Fruit fly (Drosophila melanogaster) whole organism, adult: ENCODE measurements around the gene CG11980.

ENCODE experiments used
- CG11617 ChIP-seq: fragments of 200-800 bp; sonication (Bioruptor generic); optimal IDR thresholded peaks from 2 replicates; lab custom pipeline; 2017; ENCODE audit warnings: mild to moderate bottlenecking, missing biosample characterization, missing genetic modification reagents, missing genetic modification characterization
- CG12768 ChIP-seq: fragments of 200-800 bp; sonication (Bioruptor generic); optimal IDR thresholded peaks from 2 replicates; lab custom pipeline; 2017; ENCODE audit warnings: missing biosample characterization, missing genetic modification characterization, mild to moderate bottlenecking, moderate library complexity, missing genetic modification reagents
- CG14711 ChIP-seq: fragments of 200-800 bp; sonication (Bioruptor generic); optimal IDR thresholded peaks from 2 replicates; lab custom pipeline; 2018; ENCODE audit warnings: missing biosample characterization, mild to moderate bottlenecking, missing genetic modification characterization, moderate library complexity
- CG1620 ChIP-seq: fragments of 200-800 bp; sonication (Bioruptor generic); optimal IDR thresholded peaks from 2 replicates; lab custom pipeline; 2016; ENCODE audit warnings: missing biosample characterization, missing genetic modification characterization
- CG33017 ChIP-seq: fragments of 200-800 bp; sonication (Bioruptor generic); optimal IDR thresholded peaks from 2 replicates; lab custom pipeline; 2018; ENCODE audit warnings: missing biosample characterization, mild to moderate bottlenecking, missing genetic modification characterization, moderate library complexity
- CG5204 ChIP-seq: fragments of 200-800 bp; sonication (Bioruptor generic); optimal IDR thresholded peaks from 2 replicates; lab custom pipeline; 2016; ENCODE audit warnings: missing biosample characterization, missing genetic modification characterization
- CG7045 ChIP-seq: fragments of 200-800 bp; sonication (Bioruptor generic); optimal IDR thresholded peaks from 2 replicates; lab custom pipeline; 2017; ENCODE audit warnings: missing biosample characterization, mild to moderate bottlenecking, missing genetic modification characterization
- CG7101 ChIP-seq: fragments of 200-800 bp; sonication (Bioruptor generic); optimal IDR thresholded peaks from 2 replicates; lab custom pipeline; 2018; ENCODE audit warnings: missing biosample characterization, mild to moderate bottlenecking, missing genetic modification characterization, moderate library complexity
- Clk ChIP-seq: fragments of 200-800 bp; sonication (Bioruptor generic); optimal IDR thresholded peaks from 2 replicates; lab custom pipeline; 2017; ENCODE audit warnings: missing biosample characterization, missing genetic modification characterization
- Crg-1 ChIP-seq: fragments of 200-800 bp; sonication (Bioruptor generic); optimal IDR thresholded peaks from 2 replicates; lab custom pipeline; 2016; ENCODE audit warnings: missing biosample characterization, missing genetic modification characterization
- Hr96 ChIP-seq: fragments of 200-800 bp; sonication (Bioruptor generic); optimal IDR thresholded peaks from 2 replicates; lab custom pipeline; 2016; ENCODE audit warnings: missing biosample characterization, missing genetic modification characterization
- Mnt ChIP-seq: fragments of 200-800 bp; sonication (Bioruptor generic); optimal IDR thresholded peaks from 2 replicates; lab custom pipeline; 2016; ENCODE audit warnings: missing biosample characterization, mild to moderate bottlenecking, missing genetic modification characterization
- bab1 ChIP-seq: fragments of 200-800 bp; sonication (Bioruptor generic); optimal IDR thresholded peaks from 3 replicates; lab custom pipeline; 2019; ENCODE audit warnings: missing biosample characterization, mild to moderate bottlenecking, missing genetic modification characterization, moderate library complexity
- cic ChIP-seq: fragments of 200-800 bp; sonication (Bioruptor generic); optimal IDR thresholded peaks from 2 replicates; lab custom pipeline; 2017; ENCODE audit warnings: missing biosample characterization, mild to moderate bottlenecking, missing genetic modification characterization, moderate library complexity
- cnc ChIP-seq, 2 experiments: fragments of >200 bp; optimal IDR thresholded peaks; 2 replicates each; lab custom pipeline; 2017
- kay ChIP-seq: fragments of 200-800 bp; sonication (Bioruptor generic); peaks from one replicate; lab custom pipeline; 2016; ENCODE audit warnings: missing biosample characterization, missing genetic modification characterization, borderline replicate concordance
- ovo ChIP-seq: fragments of 200-800 bp; sonication (Bioruptor generic); optimal IDR thresholded peaks from 2 replicates; lab custom pipeline; 2016; ENCODE audit warnings: missing biosample characterization, missing genetic modification characterization
- pad ChIP-seq: fragments of 200-800 bp; sonication (Bioruptor generic); optimal IDR thresholded peaks from 3 replicates; lab custom pipeline; 2017; ENCODE audit warnings: missing biosample characterization, missing genetic modification characterization, mild to moderate bottlenecking, moderate library complexity, missing genetic modification reagents
- tj ChIP-seq: fragments of 200-800 bp; sonication (Bioruptor generic); optimal IDR thresholded peaks from 3 replicates; lab custom pipeline; 2017; ENCODE audit warnings: missing biosample characterization, mild to moderate bottlenecking, missing genetic modification characterization, moderate library complexity
- toe ChIP-seq: fragments of 200-800 bp; sonication (Bioruptor generic); optimal IDR thresholded peaks from 2 replicates; lab custom pipeline; 2016; ENCODE audit warnings: missing biosample characterization, missing genetic modification characterization

Gene CG11980

dm6 chr3R:9050519-9051119 is 46.8 kb downstream of the CG11980 start, which contains the start of gene Nmdmc:
Gene Nmdmc (minus strand): TSS chr3R:9050555.
- TF ChIP-seq tj (GFP tag; lab: Kevin White, UChicago) (no peak), kay (GFP tag; lab: Kevin White, UChicago) (no peak), bab1 (GFP tag; lab: Kevin White, UChicago) (peak; percentile 19), CG7101 (tag; lab: Kevin White, UChicago) (no peak), toe (GFP tag; lab: Kevin White, UChicago) (no peak), CG11617 (GFP tag; lab: Kevin White, UChicago) (no peak), CG12768 (GFP tag; lab: Kevin White, UChicago) (no peak), ovo (GFP tag; lab: Kevin White, UChicago) (no peak), pad (GFP tag; lab: Kevin White, UChicago) (no peak), CG1620 (GFP tag; lab: Kevin White, UChicago) (no peak), CG7045 (GFP tag; lab: Kevin White, UChicago) (no peak), Mnt (GFP tag; lab: Kevin White, UChicago) (no peak), Clk (GFP tag; lab: Kevin White, UChicago) (no peak), cic (GFP tag; lab: Kevin White, UChicago) (peak; percentile 3), CG14711 (tag; lab: Kevin White, UChicago) (no peak), CG33017 (tag; lab: Kevin White, UChicago) (no peak), Crg-1 (GFP tag; lab: Kevin White, UChicago) (no peak)

dm6 chr3R:9051937-9052680 is 48.3 kb downstream of the CG11980 start, which contains the start of gene Kdm2:
Gene Kdm2 (plus strand): TSS chr3R:9052495.
- peak; percentile 49 for TF ChIP-seq CG1620 (GFP tag; lab: Kevin White, UChicago)
- TF ChIP-seq ovo (GFP tag; lab: Kevin White, UChicago) = no peak
- TF ChIP-seq tj (GFP tag; lab: Kevin White, UChicago) = peak; percentile 14
- peak; percentile 49 for TF ChIP-seq CG33017 (tag; lab: Kevin White, UChicago)
- no peak for TF ChIP-seq Clk (GFP tag; lab: Kevin White, UChicago)
- TF ChIP-seq cic (GFP tag; lab: Kevin White, UChicago) = peak; percentile 2
- no peak for TF ChIP-seq Crg-1 (GFP tag; lab: Kevin White, UChicago)
- TF ChIP-seq pad (GFP tag; lab: Kevin White, UChicago) = no peak
- TF ChIP-seq kay (GFP tag; lab: Kevin White, UChicago) = peak; percentile 59
- no peak for TF ChIP-seq CG7045 (GFP tag; lab: Kevin White, UChicago)
- TF ChIP-seq CG7101 (tag; lab: Kevin White, UChicago) = peak; percentile 55
- TF ChIP-seq CG14711 (tag; lab: Kevin White, UChicago) = no peak
- peak; percentile 3 for TF ChIP-seq Mnt (GFP tag; lab: Kevin White, UChicago)
- peak; percentile 2 for TF ChIP-seq CG12768 (GFP tag; lab: Kevin White, UChicago)
- no peak for TF ChIP-seq CG5204 (GFP tag; lab: Kevin White, UChicago)
- no peak for TF ChIP-seq cnc (optimal IDR thresholded peaks at IDR 0.05; lab: Kevin White, UChicago)
- no peak for TF ChIP-seq toe (GFP tag; lab: Kevin White, UChicago)
- TF ChIP-seq Hr96 (GFP tag; lab: Kevin White, UChicago) = no peak
- peak; percentile 47 for TF ChIP-seq bab1 (GFP tag; lab: Kevin White, UChicago)

- TF ChIP-seq Hr96 (GFP tag; lab: Kevin White, UChicago) = peak; percentile 42
- TF ChIP-seq CG33017 (tag; lab: Kevin White, UChicago) = peak; percentile 61
- TF ChIP-seq CG1620 (GFP tag; lab: Kevin White, UChicago) = no peak
- no peak for TF ChIP-seq CG11617 (GFP tag; lab: Kevin White, UChicago)
- peak; percentile 46 for TF ChIP-seq CG7101 (tag; lab: Kevin White, UChicago)
- TF ChIP-seq pad (GFP tag; lab: Kevin White, UChicago) = peak; percentile 88
- TF ChIP-seq bab1 (GFP tag; lab: Kevin White, UChicago) = peak; percentile 35
- TF ChIP-seq toe (GFP tag; lab: Kevin White, UChicago) = no peak
- peak; percentile 71 for TF ChIP-seq CG12768 (GFP tag; lab: Kevin White, UChicago)
- peak; percentile 40 for TF ChIP-seq ovo (GFP tag; lab: Kevin White, UChicago)
- TF ChIP-seq CG7045 (GFP tag; lab: Kevin White, UChicago) = peak; percentile 34
- TF ChIP-seq kay (GFP tag; lab: Kevin White, UChicago) = no peak
- TF ChIP-seq CG14711 (tag; lab: Kevin White, UChicago) = peak; percentile 17
- peak; percentile 92 for TF ChIP-seq cic (GFP tag; lab: Kevin White, UChicago)
- peak; percentile 9 for TF ChIP-seq Crg-1 (GFP tag; lab: Kevin White, UChicago)
- TF ChIP-seq tj (GFP tag; lab: Kevin White, UChicago) = peak; percentile 52
- no peak for TF ChIP-seq CG5204 (GFP tag; lab: Kevin White, UChicago)
- peak; percentile 35 for TF ChIP-seq Clk (GFP tag; lab: Kevin White, UChicago)
- TF ChIP-seq cnc (optimal IDR thresholded peaks at IDR 0.05; lab: Kevin White, UChicago) = no peak
- peak; percentile 87 for TF ChIP-seq Mnt (GFP tag; lab: Kevin White, UChicago)
Observed at dm6 chr3R:9053021-9053420, 49.2 kb downstream of the CG11980 start.

dm6 chr3R:9053850-9054441 is 50.1 kb downstream of the CG11980 start:
- TF ChIP-seq ovo (GFP tag; lab: Kevin White, UChicago) (no peak), CG14711 (tag; lab: Kevin White, UChicago) (peak; percentile 52), Clk (GFP tag; lab: Kevin White, UChicago) (peak; percentile 7), pad (GFP tag; lab: Kevin White, UChicago) (peak; percentile 38), Hr96 (GFP tag; lab: Kevin White, UChicago) (peak; percentile 79), CG5204 (GFP tag; lab: Kevin White, UChicago) (no peak), cnc (optimal IDR thresholded peaks at IDR 0.05; lab: Kevin White, UChicago) (peak; percentile 80 to 97), toe (GFP tag; lab: Kevin White, UChicago) (peak; percentile 69), CG12768 (GFP tag; lab: Kevin White, UChicago) (peak; percentile 74), CG7045 (GFP tag; lab: Kevin White, UChicago) (peak; percentile 60), cic (GFP tag; lab: Kevin White, UChicago) (peak; percentile 96), CG1620 (GFP tag; lab: Kevin White, UChicago) (no peak), bab1 (GFP tag; lab: Kevin White, UChicago) (no peak), CG7101 (tag; lab: Kevin White, UChicago) (peak; percentile 69), CG33017 (tag; lab: Kevin White, UChicago) (peak; percentile 69), Mnt (GFP tag; lab: Kevin White, UChicago) (peak; percentile 87), tj (GFP tag; lab: Kevin White, UChicago) (no peak), CG11617 (GFP tag; lab: Kevin White, UChicago) (peak; percentile 75), Crg-1 (GFP tag; lab: Kevin White, UChicago) (no peak), kay (GFP tag; lab: Kevin White, UChicago) (no peak)
